Fruit fly (Drosophila melanogaster): ENCODE data around the gene Polr3I.
A peak's percentile ranks its signal among the peaks of the same experiment; 100 is the strongest.

The Polr3I gene

dm6 chrX:16924069-16924721 lies 39.8 kb downstream of the Polr3I start:
- TF ChIP-seq CG8159 (tag; optimal IDR thresholded peaks at IDR 0.05) (no peak), gl (tag; optimal IDR thresholded peaks at IDR 0.05) (no peak), CG14655 (GFP tag; optimal IDR thresholded peaks at IDR 0.05) (no peak), CG10348 (GFP tag; IDR thresholded peaks at IDR 0.05) (no peak), fd96Ca (GFP tag; IDR thresholded peaks at IDR 0.05) (no peak), CG8301 (tag; optimal IDR thresholded peaks at IDR 0.05) (no peak), D1 (tag; optimal IDR thresholded peaks at IDR 0.05) (no peak), CG17806 (tag; optimal IDR thresholded peaks at IDR 0.05) (no peak), EcR (GFP tag; optimal IDR thresholded peaks at IDR 0.05) (no peak), Pif1B (GFP tag; optimal IDR thresholded peaks at IDR 0.05) (no peak), CG9948 (tag; optimal IDR thresholded peaks at IDR 0.05) (no peak), CG4496 (GFP tag; IDR thresholded peaks at IDR 0.05) (no peak), CG12605 (GFP tag; IDR thresholded peaks at IDR 0.05) (no peak), CG32121 (GFP tag; IDR thresholded peaks at IDR 0.05) (no peak), Ets98B (GFP tag; IDR thresholded peaks at IDR 0.05) (no peak), Snoo (tag; optimal IDR thresholded peaks at IDR 0.05) (no peak)

- TF ChIP-seq CG8159 (tag; optimal IDR thresholded peaks at IDR 0.05) (no peak), Ets98B (GFP tag; IDR thresholded peaks at IDR 0.05) (no peak), CG32121 (GFP tag; IDR thresholded peaks at IDR 0.05) (no peak), rn (GFP tag; IDR thresholded peaks at IDR 0.05) (no peak), gl (tag; optimal IDR thresholded peaks at IDR 0.05) (no peak), CG15710 (tag; optimal IDR thresholded peaks at IDR 0.05) (no peak), CG8301 (tag; optimal IDR thresholded peaks at IDR 0.05) (no peak), CG4496 (GFP tag; IDR thresholded peaks at IDR 0.05) (no peak), CG10348 (GFP tag; IDR thresholded peaks at IDR 0.05) (no peak), EcR (GFP tag; optimal IDR thresholded peaks at IDR 0.05) (no peak), Pif1A (GFP tag; optimal IDR thresholded peaks at IDR 0.05) (no peak), CG14655 (GFP tag; optimal IDR thresholded peaks at IDR 0.05) (no peak), CG34367 (tag; optimal IDR thresholded peaks at IDR 0.05) (no peak), CG9948 (tag; optimal IDR thresholded peaks at IDR 0.05) (no peak)
Observed at dm6 chrX:16926726-16927125, 42.3 kb downstream of the Polr3I start.

- TF ChIP-seq rn (GFP tag; IDR thresholded peaks at IDR 0.05) = peak; percentile 55
- TF ChIP-seq CG4496 (GFP tag; IDR thresholded peaks at IDR 0.05) = peak; percentile 84
- TF ChIP-seq EcR (GFP tag; optimal IDR thresholded peaks at IDR 0.05) = no peak
- TF ChIP-seq CG10348 (GFP tag; IDR thresholded peaks at IDR 0.05) = no peak
- TF ChIP-seq CG8301 (tag; optimal IDR thresholded peaks at IDR 0.05) = peak; percentile 76
- peak; percentile 56 for TF ChIP-seq Ets98B (GFP tag; IDR thresholded peaks at IDR 0.05)
- TF ChIP-seq CG14655 (GFP tag; optimal IDR thresholded peaks at IDR 0.05) = peak; percentile 79
- TF ChIP-seq CG34367 (tag; optimal IDR thresholded peaks at IDR 0.05) = peak; percentile 70
- TF ChIP-seq D1 (tag; optimal IDR thresholded peaks at IDR 0.05) = peak; percentile 10
- peak; percentile 69 for TF ChIP-seq CG9948 (tag; optimal IDR thresholded peaks at IDR 0.05)
- peak; percentile 26 for TF ChIP-seq CG13204 (GFP tag; optimal IDR thresholded peaks at IDR 0.05)
- peak; percentile 75 for TF ChIP-seq CG8159 (tag; optimal IDR thresholded peaks at IDR 0.05)
- peak; percentile 70 for TF ChIP-seq Pif1A (GFP tag; optimal IDR thresholded peaks at IDR 0.05)
- peak; percentile 48 for TF ChIP-seq Pif1B (GFP tag; optimal IDR thresholded peaks at IDR 0.05)
- peak; percentile 63 for TF ChIP-seq Snoo (tag; optimal IDR thresholded peaks at IDR 0.05)
- peak; percentile 83 for TF ChIP-seq CG32121 (GFP tag; IDR thresholded peaks at IDR 0.05)
- peak; percentile 24 for TF ChIP-seq gl (tag; optimal IDR thresholded peaks at IDR 0.05)
- no peak; the same call in 2 of the 3 replicates for TF ChIP-seq fd96Ca (GFP tag; IDR thresholded peaks at IDR 0.05)
- peak; percentile 74 for TF ChIP-seq CG17806 (tag; optimal IDR thresholded peaks at IDR 0.05)
- peak; percentile 80 for TF ChIP-seq CG15710 (tag; optimal IDR thresholded peaks at IDR 0.05)
- peak; percentile 52 for TF ChIP-seq CG12605 (GFP tag; IDR thresholded peaks at IDR 0.05)
Observed at dm6 chrX:16930465-16931286, 46.3 kb downstream of the Polr3I start.

- TF ChIP-seq CG9948 (tag; optimal IDR thresholded peaks at IDR 0.05) (peak; percentile 17), Snoo (tag; optimal IDR thresholded peaks at IDR 0.05) (no peak), CG15710 (tag; optimal IDR thresholded peaks at IDR 0.05) (peak; percentile 16), D1 (tag; optimal IDR thresholded peaks at IDR 0.05) (no peak), CG34367 (tag; optimal IDR thresholded peaks at IDR 0.05) (peak; percentile 29), CG8159 (tag; optimal IDR thresholded peaks at IDR 0.05) (peak; percentile 23), gl (tag; optimal IDR thresholded peaks at IDR 0.05) (no peak), CG17806 (tag; optimal IDR thresholded peaks at IDR 0.05) (peak; percentile 29), EcR (GFP tag; optimal IDR thresholded peaks at IDR 0.05) (no peak), rn (GFP tag; IDR thresholded peaks at IDR 0.05) (no peak), CG32121 (GFP tag; IDR thresholded peaks at IDR 0.05) (no peak), CG4496 (GFP tag; IDR thresholded peaks at IDR 0.05) (no peak), CG10348 (GFP tag; IDR thresholded peaks at IDR 0.05) (no peak), fd96Ca (GFP tag; IDR thresholded peaks at IDR 0.05) (no peak; the same call in 2 of the 3 replicates), Pif1A (GFP tag; optimal IDR thresholded peaks at IDR 0.05) (no peak)
Observed at dm6 chrX:16931994-16932819, 47.8 kb downstream of the Polr3I start.
